Worm (Caenorhabditis elegans): ENCODE measurements around the gene srh-111.

srh-111 gene

ce11 chrV:17485078-17485477, at the start of gene srh-111:
Gene srh-111 (minus strand): TSS chrV:17485178.
- TF ChIP-seq sem-2 (GFP tag; optimal IDR thresholded peaks at IDR 0.05) (no peak), zip-8 (tag; optimal IDR thresholded peaks at IDR 0.05) (no peak), nhr-2 (tag; optimal IDR thresholded peaks at IDR 0.05) (no peak), ces-1 (GFP tag; optimal IDR thresholded peaks at IDR 0.05) (no peak), mep-1 (tag; optimal IDR thresholded peaks at IDR 0.05) (no peak), ceh-39 (tag; optimal IDR thresholded peaks at IDR 0.05) (no peak), mls-2 (tag; optimal IDR thresholded peaks at IDR 0.05) (no peak)

- TF ChIP-seq nhr-28 (tag; optimal IDR thresholded peaks at IDR 0.05), result no peak
- TF ChIP-seq unc-120 (tag; optimal IDR thresholded peaks at IDR 0.05; ENCODE audit: poor library complexity, severe bottlenecking), result no peak
- no peak for TF ChIP-seq elt-1 (tag; optimal IDR thresholded peaks at IDR 0.05; ENCODE audit: borderline replicate concordance, insufficient read depth)
- TF ChIP-seq nhr-76 (tag; optimal IDR thresholded peaks at IDR 0.05), result no peak
- no peak for TF ChIP-seq zip-8 (tag; optimal IDR thresholded peaks at IDR 0.05)
Measured at ce11 chrV:17533200-17533599, 48.2 kb upstream of the srh-111 start.

ce11 chrV:17532686-17533085, 47.7 kb upstream of the srh-111 start, which contains the start of gene C18D4.3:
Gene C18D4.3 (minus strand): TSS chrV:17532786.
- TF ChIP-seq pha-4 (tag; optimal IDR thresholded peaks at IDR 0.05) (no peak), nhr-28 (tag; optimal IDR thresholded peaks at IDR 0.05) (no peak), mls-2 (tag; optimal IDR thresholded peaks at IDR 0.05) (no peak), bed-3 (GFP tag; optimal IDR thresholded peaks at IDR 0.05) (no peak), ztf-11 (tag; optimal IDR thresholded peaks at IDR 0.05) (no peak)

DNA sequence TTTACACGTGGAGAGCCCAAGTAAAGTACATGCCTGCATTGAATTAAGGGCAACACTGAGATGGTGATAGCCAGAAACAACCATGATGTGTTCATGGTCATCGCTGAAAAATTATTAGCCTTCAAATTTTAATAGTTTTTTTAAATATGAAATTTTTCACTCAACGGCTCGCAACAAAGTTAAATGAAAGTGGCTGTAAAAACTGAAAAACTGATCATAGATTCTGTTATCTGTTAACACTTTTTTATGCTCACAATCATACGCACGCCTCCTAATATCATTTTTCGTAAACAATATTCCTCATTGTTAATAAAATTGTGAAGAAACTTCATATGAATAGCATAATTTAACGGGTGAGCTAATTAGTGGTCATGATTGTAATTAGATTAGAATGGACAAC, 46.4 kb upstream of the srh-111 start, which contains the start of gene C18D4.4:
C18D4.4 (minus strand) TSS at position 101 of the 400 bp plus-strand sequence.
- TF ChIP-seq blmp-1 (tag; optimal IDR thresholded peaks at IDR 0.05), result no peak
- no peak for TF ChIP-seq zip-8 (tag; optimal IDR thresholded peaks at IDR 0.05)
- no peak for TF ChIP-seq flh-1 (GFP tag; optimal IDR thresholded peaks at IDR 0.05)
- no peak for TF ChIP-seq elt-1 (tag; optimal IDR thresholded peaks at IDR 0.05; ENCODE audit: borderline replicate concordance, insufficient read depth)
- TF ChIP-seq nhr-12 (tag; optimal IDR thresholded peaks at IDR 0.05), result no peak
- TF ChIP-seq ceh-43 (GFP tag; optimal IDR thresholded peaks at IDR 0.05), result no peak
- no peak for TF ChIP-seq tbx-8 (GFP tag; optimal IDR thresholded peaks at IDR 0.05)
- no peak for TF ChIP-seq snpc-4 (tag; optimal IDR thresholded peaks at IDR 0.05)
- no peak for TF ChIP-seq M03D4.4 (tag; optimal IDR thresholded peaks at IDR 0.05)
- no peak for TF ChIP-seq mab-5 (tag; optimal IDR thresholded peaks at IDR 0.05)
- no peak for TF ChIP-seq mls-2 (tag; optimal IDR thresholded peaks at IDR 0.05)

DNA sequence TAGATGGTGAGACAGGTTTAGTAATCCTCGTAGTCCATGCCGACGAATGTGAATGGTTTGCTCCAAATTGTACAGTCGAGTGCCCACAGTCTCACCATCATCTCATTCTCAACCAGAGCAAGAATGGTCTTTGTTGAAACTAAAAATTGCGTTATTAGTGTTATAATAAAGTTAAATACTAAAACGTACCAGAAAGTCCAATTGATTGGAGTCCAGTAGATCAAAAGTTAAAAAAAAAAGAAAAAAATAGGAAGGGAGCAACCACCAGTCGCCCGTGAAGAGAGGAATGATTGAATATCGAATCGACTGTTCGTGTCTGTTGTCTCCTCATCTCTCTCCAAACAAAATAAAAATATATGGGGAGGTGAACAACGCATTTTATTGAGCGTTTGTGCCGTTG, 45.5 kb upstream of the srh-111 start, which contains the start of gene C18D4.12:
C18D4.12 (minus strand) TSS at position 101 of the 400 bp plus-strand sequence.
- TF ChIP-seq nhr-12 (tag; optimal IDR thresholded peaks at IDR 0.05), result no peak
- TF ChIP-seq nhr-76 (tag; optimal IDR thresholded peaks at IDR 0.05), result no peak
- no peak for TF ChIP-seq ceh-83 (GFP tag; optimal IDR thresholded peaks at IDR 0.05)
- TF ChIP-seq sptf-1 (tag; optimal IDR thresholded peaks at IDR 0.05), result no peak
- TF ChIP-seq lin-32 (GFP tag; optimal IDR thresholded peaks at IDR 0.05), result no peak
- no peak for TF ChIP-seq blmp-1 (tag; optimal IDR thresholded peaks at IDR 0.05)

ce11 chrV:17527729-17528128, 42.8 kb upstream of the srh-111 start, which contains the start of gene srz-90:
Gene srz-90 (plus strand): TSS chrV:17528029.
- no peak for TF ChIP-seq blmp-1 (tag; optimal IDR thresholded peaks at IDR 0.05)
- TF ChIP-seq unc-120 (tag; optimal IDR thresholded peaks at IDR 0.05; ENCODE audit: poor library complexity, severe bottlenecking), result no peak
- no peak for TF ChIP-seq ceh-39 (tag; optimal IDR thresholded peaks at IDR 0.05)
- TF ChIP-seq ztf-11 (tag; optimal IDR thresholded peaks at IDR 0.05), result no peak
- TF ChIP-seq mep-1 (tag; optimal IDR thresholded peaks at IDR 0.05), result no peak
- TF ChIP-seq tbx-8 (GFP tag; optimal IDR thresholded peaks at IDR 0.05), result no peak
- no peak for TF ChIP-seq snpc-4 (tag; optimal IDR thresholded peaks at IDR 0.05)

ce11 chrV:17520735-17521134, 35.8 kb upstream of the srh-111 start, which contains the start of gene fbxa-136:
Gene fbxa-136 (plus strand): TSS chrV:17521035.
- no peak for TF ChIP-seq flh-1 (GFP tag; optimal IDR thresholded peaks at IDR 0.05)
- TF ChIP-seq tbx-8 (GFP tag; optimal IDR thresholded peaks at IDR 0.05), result no peak
- TF ChIP-seq unc-62 (GFP tag; optimal IDR thresholded peaks at IDR 0.05), result no peak
